Worm (Caenorhabditis elegans) whole organism, L1 larva: Measurements from ENCODE around the gene fbxb-77.

Experiments
- C04F5.9 ChIP-seq: sonication (generic microtip); optimal IDR thresholded peaks from 2 replicates; lab custom pipeline; 2016; ENCODE audit warnings: missing genetic modification characterization, missing compliant biosample characterization
- C34B4.2 ChIP-seq: sonication (generic microtip); optimal IDR thresholded peaks from 2 replicates; lab custom pipeline; 2017; ENCODE audit warnings: mild to moderate bottlenecking, missing genetic modification characterization, missing compliant biosample characterization
- Y116A8C.19 ChIP-seq: sonication (generic microtip); optimal IDR thresholded peaks from 2 replicates; lab custom pipeline; 2016; ENCODE audit warnings: missing compliant biosample characterization, missing genetic modification characterization, borderline replicate concordance
- aha-1 ChIP-seq: fragments of 150-350 bp; optimal IDR thresholded peaks from 2 replicates; lab custom pipeline; 2014; ENCODE audit warnings: missing biosample characterization, missing genetic modification characterization
- ama-1 ChIP-seq: fragments of 150-350 bp; optimal IDR thresholded peaks from 2 replicates; lab custom pipeline; 2014
- ceh-63 ChIP-seq: fragments of 200-800 bp; sonication (Bioruptor generic); optimal IDR thresholded peaks from 2 replicates; lab custom pipeline; 2018; ENCODE audit warnings: mild to moderate bottlenecking, missing genetic modification characterization, missing compliant biosample characterization
- ceh-90 ChIP-seq: sonication (generic microtip); optimal IDR thresholded peaks from 2 replicates; lab custom pipeline; 2016; ENCODE audit warnings: missing genetic modification characterization, missing compliant biosample characterization
- dsc-1 ChIP-seq: sonication (generic microtip); optimal IDR thresholded peaks from 2 replicates; lab custom pipeline; 2016; ENCODE audit warnings: mild to moderate bottlenecking, missing genetic modification characterization, missing compliant biosample characterization
- egl-27 ChIP-seq, 2 experiments: fragments of 150-350 bp in 1 of 2; sonication (generic microtip); optimal IDR thresholded peaks; 3 replicates each; lab custom pipeline; 2017 to 2018; ENCODE audit warnings: missing biosample characterization in 2 of 2, missing genetic modification characterization in 2 of 2, missing genetic modification reagents in 2 of 2
- elt-2 ChIP-seq: sonication (generic microtip); optimal IDR thresholded peaks from 2 replicates; lab custom pipeline; 2016; ENCODE audit warnings: missing genetic modification characterization, mild to moderate bottlenecking, inconsistent platforms, missing compliant biosample characterization, missing genetic modification reagents
- fkh-10 ChIP-seq: sonication (generic microtip); optimal IDR thresholded peaks from 2 replicates; lab custom pipeline; 2017; ENCODE audit warnings: missing biosample characterization, missing genetic modification reagents, missing genetic modification characterization
- fkh-8 ChIP-seq: sonication (generic microtip); optimal IDR thresholded peaks from 2 replicates; lab custom pipeline; 2016; ENCODE audit warnings: mild to moderate bottlenecking, missing genetic modification characterization, missing compliant biosample characterization
- fos-1 ChIP-seq: fragments of 150-350 bp; optimal IDR thresholded peaks from 2 replicates; lab custom pipeline; 2014; ENCODE audit warnings: missing biosample characterization, missing genetic modification characterization
- hlh-17 ChIP-seq: fragments of 200-800 bp; sonication (Bioruptor generic); optimal IDR thresholded peaks from 2 replicates; lab custom pipeline; 2018; ENCODE audit warnings: missing genetic modification characterization, mild to moderate bottlenecking, missing compliant biosample characterization, moderate library complexity, borderline replicate concordance
- hlh-4 ChIP-seq: sonication (generic microtip); optimal IDR thresholded peaks from 2 replicates; lab custom pipeline; 2016; ENCODE audit warnings: mild to moderate bottlenecking, missing genetic modification characterization, missing compliant biosample characterization
- irx-1 ChIP-seq: sonication (generic microtip); optimal IDR thresholded peaks from 2 replicates; lab custom pipeline; 2016; ENCODE audit warnings: missing genetic modification characterization, missing compliant biosample characterization
- isw-1 ChIP-seq: fragments of 200-800 bp; sonication (Bioruptor generic); IDR thresholded peaks from 2 replicates; pipeline ENCODE4 v1.3.6; 2022; ENCODE audit warnings: missing genetic modification characterization, missing compliant biosample characterization
- jun-1 ChIP-seq: fragments of 150-350 bp; optimal IDR thresholded peaks from 2 replicates; lab custom pipeline; 2014; ENCODE audit warnings: missing biosample characterization, missing genetic modification reagents, missing genetic modification characterization
- lin-13 ChIP-seq: fragments of 150-350 bp; optimal IDR thresholded peaks from 2 replicates; lab custom pipeline; 2014; ENCODE audit warnings: missing biosample characterization, missing genetic modification reagents, missing genetic modification characterization
- lin-14 ChIP-seq: fragments of 200-800 bp; sonication (Bioruptor generic); optimal IDR thresholded peaks from 2 replicates; lab custom pipeline; 2018; ENCODE audit warnings: mild to moderate bottlenecking, missing genetic modification characterization, moderate library complexity, missing compliant biosample characterization
- lin-35 ChIP-seq, 2 experiments: fragments of 150-350 bp; optimal IDR thresholded peaks; 2 replicates each; lab custom pipeline; 2014; ENCODE audit warnings: missing biosample characterization in 2 of 2, missing genetic modification characterization in 2 of 2, missing genetic modification reagents in 2 of 2
- lin-39 ChIP-seq: fragments of 150-350 bp; optimal IDR thresholded peaks from 2 replicates; lab custom pipeline; 2014; ENCODE audit warnings: missing biosample characterization, missing genetic modification reagents, missing genetic modification characterization
- lir-3 ChIP-seq: sonication (generic microtip); optimal IDR thresholded peaks from 2 replicates; lab custom pipeline; 2016; ENCODE audit warnings: mild to moderate bottlenecking, missing genetic modification characterization, moderate library complexity, missing compliant biosample characterization; ENCODE audit not compliant: poor library complexity
- lsy-2 ChIP-seq, 2 experiments: fragments of 150-350 bp; optimal IDR thresholded peaks; 2 replicates each; lab custom pipeline; 2014; ENCODE audit warnings: missing biosample characterization in 2 of 2, missing genetic modification characterization in 2 of 2
- mab-9 ChIP-seq: fragments of 200-800 bp; sonication (Bioruptor generic); IDR thresholded peaks from 2 replicates; pipeline ENCODE4 v1.3.6; 2022; ENCODE audit warnings: missing genetic modification reagents, missing genetic modification characterization, missing compliant biosample characterization
- mdl-1 ChIP-seq, 2 experiments: fragments of 150-350 bp; optimal IDR thresholded peaks; 2 replicates each; lab custom pipeline; 2014 to 2017; ENCODE audit warnings: missing biosample characterization in 2 of 2, missing genetic modification characterization in 2 of 2, inconsistent platforms in 1 of 2
- mep-1 ChIP-seq: fragments of 150-350 bp; optimal IDR thresholded peaks from 2 replicates; lab custom pipeline; 2014; ENCODE audit warnings: missing biosample characterization, missing genetic modification characterization
- nhr-11 ChIP-seq: fragments of 150-350 bp; optimal IDR thresholded peaks from 2 replicates; lab custom pipeline; 2014; ENCODE audit warnings: missing biosample characterization, missing genetic modification characterization
- nhr-19 ChIP-seq: fragments of 200-800 bp; sonication (Bioruptor generic); conservative IDR thresholded peaks from 2 replicates; pipeline ENCODE4 v1.3.6; 2022; ENCODE audit warnings: missing genetic modification characterization, missing compliant biosample characterization
- nhr-20 ChIP-seq: sonication (generic microtip); optimal IDR thresholded peaks from 2 replicates; lab custom pipeline; 2016; ENCODE audit warnings: mild to moderate bottlenecking, missing genetic modification characterization, missing compliant biosample characterization
- nhr-237 ChIP-seq: fragments of 150-350 bp; optimal IDR thresholded peaks from 2 replicates; lab custom pipeline; 2014; ENCODE audit warnings: missing biosample characterization, missing genetic modification characterization
- nhr-28 ChIP-seq: fragments of 150-350 bp; optimal IDR thresholded peaks from 2 replicates; lab custom pipeline; 2014; ENCODE audit warnings: missing biosample characterization, missing genetic modification characterization
- nhr-47 ChIP-seq: sonication (generic microtip); optimal IDR thresholded peaks from 2 replicates; lab custom pipeline; 2016; ENCODE audit warnings: mild to moderate bottlenecking, missing genetic modification characterization, moderate library complexity, missing compliant biosample characterization
- nhr-77 ChIP-seq: fragments of 150-350 bp; optimal IDR thresholded peaks from 2 replicates; lab custom pipeline; 2014; ENCODE audit warnings: missing biosample characterization, missing genetic modification characterization
- nhr-84 ChIP-seq: sonication (generic microtip); optimal IDR thresholded peaks from 2 replicates; lab custom pipeline; 2017; ENCODE audit warnings: missing biosample characterization, missing genetic modification characterization
- pqm-1 ChIP-seq: sonication (generic microtip); optimal IDR thresholded peaks from 3 replicates; lab custom pipeline; 2017; ENCODE audit warnings: missing biosample characterization, missing genetic modification characterization
- rnt-1 ChIP-seq: sonication (generic microtip); optimal IDR thresholded peaks from 2 replicates; lab custom pipeline; 2016; ENCODE audit warnings: mild to moderate bottlenecking, missing genetic modification characterization, moderate library complexity, missing compliant biosample characterization
- skn-1 ChIP-seq: fragments of 150-350 bp; optimal IDR thresholded peaks from 2 replicates; lab custom pipeline; 2014; ENCODE audit warnings: missing biosample characterization, missing genetic modification characterization
- snu-23 ChIP-seq: sonication (generic microtip); optimal IDR thresholded peaks from 2 replicates; lab custom pipeline; 2016; ENCODE audit warnings: missing genetic modification characterization, missing compliant biosample characterization
- swsn-7 ChIP-seq: sonication (generic microtip); optimal IDR thresholded peaks from 2 replicates; lab custom pipeline; 2016; ENCODE audit warnings: missing genetic modification characterization, missing compliant biosample characterization
- tbx-2 ChIP-seq: sonication (generic microtip); optimal IDR thresholded peaks from 2 replicates; lab custom pipeline; 2016; ENCODE audit warnings: missing genetic modification characterization, missing compliant biosample characterization
- tlp-1 ChIP-seq: fragments of 150-350 bp; optimal IDR thresholded peaks from 2 replicates; lab custom pipeline; 2014; ENCODE audit warnings: missing biosample characterization, missing genetic modification characterization
- unc-130 ChIP-seq: fragments of 150-350 bp; optimal IDR thresholded peaks from 2 replicates; lab custom pipeline; 2017; ENCODE audit warnings: missing biosample characterization, missing genetic modification characterization, inconsistent platforms
- unc-30 ChIP-seq: sonication (generic microtip); optimal IDR thresholded peaks from 2 replicates; lab custom pipeline; 2017; ENCODE audit warnings: missing biosample characterization, missing genetic modification characterization
- unc-62 ChIP-seq: fragments of 150-350 bp; optimal IDR thresholded peaks from 2 replicates; lab custom pipeline; 2014; ENCODE audit warnings: missing biosample characterization, missing genetic modification reagents, missing genetic modification characterization
- unc-86 ChIP-seq: sonication (generic microtip); optimal IDR thresholded peaks from 2 replicates; lab custom pipeline; 2016; ENCODE audit warnings: missing genetic modification characterization, missing compliant biosample characterization
- unc-98 ChIP-seq: fragments of 200-800 bp; sonication (Bioruptor generic); IDR thresholded peaks from 2 replicates; pipeline ENCODE4 v1.3.6; 2022; ENCODE audit warnings: missing genetic modification characterization, missing compliant biosample characterization
- zag-1 ChIP-seq: fragments of 150-350 bp; optimal IDR thresholded peaks from 2 replicates; lab custom pipeline; 2014; ENCODE audit warnings: missing biosample characterization, missing genetic modification characterization
- zip-4 ChIP-seq: fragments of 200-800 bp; sonication (Bioruptor generic); optimal IDR thresholded peaks from 2 replicates; lab custom pipeline; 2018; ENCODE audit warnings: mild to moderate bottlenecking, missing genetic modification characterization, moderate library complexity, missing compliant biosample characterization
- ztf-4 ChIP-seq: fragments of 150-350 bp; optimal IDR thresholded peaks from 2 replicates; lab custom pipeline; 2014; ENCODE audit warnings: missing biosample characterization, missing genetic modification characterization

Gene fbxb-77

ce11 chrIV:4751814-4752213 lies 4.1 kb downstream of the fbxb-77 start, which contains the start of gene Y17G9B.4:
Y17G9B.4 (plus strand) TSS chrIV:4752119.
- TF ChIP-seq nhr-47 (tag; lab: Kevin White, UChicago) (no peak), mdl-1 (tag; optimal IDR thresholded peaks at IDR 0.05; lab: Kevin White, UChicago) (no peak), Y116A8C.19 (tag; lab: Kevin White, UChicago) (no peak), lin-35 (GFP tag; optimal IDR thresholded peaks at IDR 0.05; lab: Kevin White, UChicago) (no peak), lsy-2 (tag; optimal IDR thresholded peaks at IDR 0.05; lab: Kevin White, UChicago) (no peak), nhr-11 (tag; lab: Kevin White, UChicago) (no peak), lir-3 (tag; lab: Kevin White, UChicago) (no peak), ceh-90 (tag; lab: Kevin White, UChicago) (no peak), fkh-10 (no peak), C34B4.2 (tag; lab: Kevin White, UChicago) (no peak), lin-14 (GFP tag; lab: Kevin White, UChicago) (no peak), pqm-1 (no peak)
- TF ChIP-seq, all 84 proteins: peak for 0

ce11 chrIV:4749728-4750278 lies 6.2 kb downstream of the fbxb-77 start, which contains the start of the genes rpl-20 and Y17G9B.5:
rpl-20 (minus strand) TSS chrIV:4749778.
Y17G9B.5 (plus strand) TSS chrIV:4750240.
- TF ChIP-seq mdl-1 (tag; optimal IDR thresholded peaks at IDR 0.05; lab: Kevin White, UChicago) (peak in 1 of 2 experiments; percentile 98), fkh-8 (tag; lab: Kevin White, UChicago) (peak; percentile 100), lin-13 (GFP tag; lab: Kevin White, UChicago) (peak; percentile 100), ztf-4 (tag; lab: Kevin White, UChicago) (peak; percentile 100), Y116A8C.19 (tag; lab: Kevin White, UChicago) (peak; percentile 81), egl-27 (tag; optimal IDR thresholded peaks at IDR 0.05; lab: Kevin White, UChicago) (peak; percentile 93 to 98), elt-2 (tag; lab: Kevin White, UChicago) (peak; percentile 99), dsc-1 (tag; lab: Kevin White, UChicago) (peak; percentile 100), unc-98 (GFP tag; lab: Robert Waterston, UW) (peak; percentile 98), unc-30 (tag; lab: Kevin White, UChicago) (peak; percentile 91), ceh-90 (tag; lab: Kevin White, UChicago) (peak; percentile 75), tbx-2 (tag; lab: Kevin White, UChicago) (peak; percentile 100), isw-1 (GFP tag; lab: Robert Waterston, UW) (peak; percentile 100), mep-1 (tag; lab: Kevin White, UChicago) (peak; percentile 100), ama-1 (lab: Kevin White, UChicago) (peak; percentile 95), mab-9 (GFP tag; lab: Robert Waterston, UW) (peak; percentile 99), nhr-19 (GFP tag; lab: Robert Waterston, UW) (peak; percentile 100), jun-1 (tag; lab: Kevin White, UChicago) (peak; percentile 99), hlh-4 (tag; lab: Kevin White, UChicago) (peak; percentile 70), unc-130 (tag; lab: Kevin White, UChicago) (peak; percentile 100), irx-1 (tag; lab: Kevin White, UChicago) (peak; percentile 100), nhr-28 (tag; lab: Kevin White, UChicago) (peak; percentile 82), lin-39 (tag; lab: Kevin White, UChicago) (peak; percentile 99), C04F5.9 (peak; percentile 97), snu-23 (peak; percentile 100), nhr-11 (tag; lab: Kevin White, UChicago) (peak; percentile 98), skn-1 (tag; lab: Kevin White, UChicago) (peak; percentile 99), aha-1 (tag; lab: Kevin White, UChicago) (peak; percentile 98), nhr-20 (tag; lab: Kevin White, UChicago) (peak; percentile 100), zag-1 (tag; lab: Kevin White, UChicago) (peak; percentile 99), ceh-63 (GFP tag; lab: Kevin White, UChicago) (peak; percentile 96), hlh-17 (GFP tag; lab: Kevin White, UChicago) (peak; percentile 73), nhr-84 (peak; percentile 91), unc-86 (peak; percentile 100), swsn-7 (tag; lab: Kevin White, UChicago) (peak; percentile 100), nhr-237 (tag; lab: Kevin White, UChicago) (peak; percentile 99), nhr-77 (peak; percentile 100), tlp-1 (tag; lab: Kevin White, UChicago) (no peak), unc-62 (GFP tag; lab: Kevin White, UChicago) (peak; percentile 96), fos-1 (tag; lab: Kevin White, UChicago) (peak; percentile 99), rnt-1 (tag; lab: Kevin White, UChicago) (peak; percentile 99), lir-3 (tag; lab: Kevin White, UChicago) (peak; percentile 98), lin-14 (GFP tag; lab: Kevin White, UChicago) (peak; percentile 100), zip-4 (GFP tag; lab: Kevin White, UChicago) (peak; percentile 98)
